Worm (Caenorhabditis elegans) whole organism, early embryonic: Measurements from ENCODE around the gene str-240.

ENCODE experiments used
- B0310.2 ChIP-seq: sonication (generic microtip); optimal IDR thresholded peaks from 2 replicates; lab custom pipeline; 2016; ENCODE audit warnings: mild to moderate bottlenecking, missing genetic modification characterization, missing compliant biosample characterization
- F13C5.2 ChIP-seq: sonication (generic microtip); optimal IDR thresholded peaks from 2 replicates; lab custom pipeline; 2017; ENCODE audit warnings: mild to moderate bottlenecking, missing genetic modification characterization, inconsistent platforms, missing compliant biosample characterization
- aly-1 ChIP-seq: sonication (generic microtip); optimal IDR thresholded peaks from 2 replicates; lab custom pipeline; 2016; ENCODE audit warnings: missing genetic modification characterization, missing compliant biosample characterization
- ama-1 ChIP-seq: fragments of 150-350 bp; optimal IDR thresholded peaks from 2 replicates; lab custom pipeline; 2014
- ceh-13 ChIP-seq: fragments of 200-800 bp; sonication (Bioruptor generic); optimal IDR thresholded peaks from 2 replicates; lab custom pipeline; 2018; ENCODE audit warnings: mild to moderate bottlenecking, missing genetic modification characterization, missing compliant biosample characterization
- ceh-36 ChIP-seq: sonication (generic microtip); optimal IDR thresholded peaks from 2 replicates; lab custom pipeline; 2016; ENCODE audit warnings: missing genetic modification characterization, inconsistent platforms, missing compliant biosample characterization
- ets-7 ChIP-seq: sonication (generic microtip); optimal IDR thresholded peaks from 2 replicates; lab custom pipeline; 2016; ENCODE audit warnings: missing genotype, missing genetic modification characterization, missing compliant biosample characterization
- flt-1 ChIP-seq: fragments of 200-800 bp; sonication (Bioruptor generic); IDR thresholded peaks from 2 replicates; pipeline ENCODE4 v1.3.6; 2022; ENCODE audit warnings: missing genetic modification characterization, missing compliant biosample characterization
- hmbx-1 ChIP-seq: sonication (generic microtip); optimal IDR thresholded peaks from 2 replicates; lab custom pipeline; 2016; ENCODE audit warnings: mild to moderate bottlenecking, missing genetic modification characterization, missing compliant biosample characterization
- hmg-4 ChIP-seq: fragments of 200-800 bp; sonication (Bioruptor generic); optimal IDR thresholded peaks from 2 replicates; lab custom pipeline; 2018; ENCODE audit warnings: mild to moderate bottlenecking, missing genetic modification characterization, missing compliant biosample characterization
- hnd-1 ChIP-seq: sonication (generic microtip); optimal IDR thresholded peaks from 2 replicates; lab custom pipeline; 2016; ENCODE audit warnings: missing genetic modification characterization, missing compliant biosample characterization
- pes-1 ChIP-seq: fragments of 200-800 bp; sonication (Bioruptor generic); IDR thresholded peaks from 2 replicates; pipeline ENCODE4 v1.3.6; 2022; ENCODE audit warnings: missing genetic modification reagents, missing genetic modification characterization, missing compliant biosample characterization
- scrt-1 ChIP-seq: fragments of 200-800 bp; sonication (Bioruptor generic); IDR thresholded peaks from 2 replicates; pipeline ENCODE4 v1.3.6; 2022; ENCODE audit warnings: missing genetic modification characterization, missing compliant biosample characterization
- sea-1 ChIP-seq: fragments of 200-800 bp; sonication (Bioruptor generic); conservative IDR thresholded peaks from 2 replicates; pipeline ENCODE4 v1.3.6; 2022; ENCODE audit warnings: missing genetic modification characterization, missing compliant biosample characterization
- tbx-11 ChIP-seq: fragments of 200-800 bp; sonication (Bioruptor generic); IDR thresholded peaks from 2 replicates; pipeline ENCODE4 v1.3.6; 2022; ENCODE audit warnings: missing genetic modification characterization, missing compliant biosample characterization
- tbx-37 ChIP-seq: fragments of 200-800 bp; sonication (Bioruptor generic); conservative IDR thresholded peaks from 2 replicates; pipeline ENCODE4 v1.3.6; 2022; ENCODE audit warnings: missing genetic modification reagents, missing genetic modification characterization, missing compliant biosample characterization
- tra-4 ChIP-seq: sonication (generic microtip); optimal IDR thresholded peaks from 2 replicates; lab custom pipeline; 2017; ENCODE audit warnings: missing genetic modification characterization, missing compliant biosample characterization

Gene str-240

DNA sequence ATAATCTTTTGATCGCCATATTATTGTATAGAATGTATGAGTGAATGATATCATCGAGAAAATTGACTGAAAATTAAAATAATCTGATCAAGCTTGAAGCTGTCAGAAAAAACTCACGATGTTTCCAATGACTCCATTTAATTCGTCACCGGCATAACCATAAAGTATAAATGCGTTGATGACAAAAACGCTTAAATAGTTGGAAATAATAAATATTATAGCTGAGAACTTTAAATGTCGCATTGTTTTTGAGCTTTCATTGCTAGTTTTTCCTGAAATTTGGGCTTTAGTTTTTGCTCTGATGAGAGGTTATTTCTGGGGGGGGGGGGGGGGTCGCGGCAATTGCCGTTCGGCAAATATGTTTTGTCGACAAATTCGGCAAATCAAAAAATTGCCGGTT, 29.4 kb upstream of the str-240 start:
- TF ChIP-seq B0310.2 (tag; lab: Kevin White, UChicago) (no peak), tra-4 (tag; lab: Kevin White, UChicago) (no peak), hnd-1 (tag; lab: Kevin White, UChicago) (no peak), sea-1 (no peak), flt-1 (GFP tag; lab: Robert Waterston, UW) (no peak), hmbx-1 (no peak), tbx-11 (GFP tag; lab: Robert Waterston, UW) (no peak), ceh-36 (tag; lab: Kevin White, UChicago) (no peak), F13C5.2 (tag; lab: Kevin White, UChicago) (no peak), tbx-37 (GFP tag; lab: Robert Waterston, UW) (no peak), aly-1 (tag; lab: Kevin White, UChicago) (no peak), scrt-1 (GFP tag; lab: Robert Waterston, UW) (no peak), ama-1 (lab: Kevin White, UChicago) (no peak), ceh-13 (GFP tag; lab: Kevin White, UChicago) (no peak), pes-1 (GFP tag; lab: Robert Waterston, UW) (no peak)

- TF ChIP-seq tbx-11 (GFP tag; lab: Robert Waterston, UW), result no peak
- no peak for TF ChIP-seq ceh-36 (tag; lab: Kevin White, UChicago)
- no peak for TF ChIP-seq aly-1 (tag; lab: Kevin White, UChicago)
- TF ChIP-seq F13C5.2 (tag; lab: Kevin White, UChicago), result no peak
- TF ChIP-seq scrt-1 (GFP tag; lab: Robert Waterston, UW), result no peak
- no peak for TF ChIP-seq tra-4 (tag; lab: Kevin White, UChicago)
- TF ChIP-seq ama-1 (lab: Kevin White, UChicago), result no peak
Measured at ce11 chrV:1550697-1551096, 29.0 kb upstream of the str-240 start.

ce11 chrV:1547843-1548242, 26.1 kb upstream of the str-240 start, which contains the start of gene F52F10.2:
TSS of gene F52F10.2 (plus strand) at chrV:1548143.
- TF ChIP-seq scrt-1 (GFP tag; lab: Robert Waterston, UW), result no peak

DNA sequence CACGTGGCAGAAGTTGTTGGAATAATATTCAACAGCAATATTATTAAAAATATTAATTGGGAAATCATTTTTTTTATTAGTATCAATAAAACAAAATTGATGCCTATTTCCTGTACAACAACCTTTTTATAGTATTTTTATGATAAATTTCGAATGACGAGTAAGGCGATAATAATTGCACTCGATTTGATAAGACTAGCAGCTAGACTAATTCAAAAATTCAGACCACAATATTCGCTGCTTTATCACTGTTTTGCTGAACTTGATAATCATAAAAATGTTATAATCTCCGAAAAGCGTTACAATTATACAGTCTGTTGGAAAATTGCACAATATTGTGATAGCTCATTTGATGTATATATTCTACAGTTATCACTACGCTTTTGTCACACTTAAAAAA, 23.9 kb upstream of the str-240 start, which contains the start of gene oac-32:
TSS of gene oac-32 (minus strand) at position 90 of the 400 bp plus-strand sequence.
- TF ChIP-seq ama-1 (lab: Kevin White, UChicago) (no peak), ceh-36 (tag; lab: Kevin White, UChicago) (no peak), F13C5.2 (tag; lab: Kevin White, UChicago) (no peak), tra-4 (tag; lab: Kevin White, UChicago) (no peak), hmg-4 (GFP tag; lab: Kevin White, UChicago) (no peak), hmbx-1 (no peak), ceh-13 (GFP tag; lab: Kevin White, UChicago) (no peak), flt-1 (GFP tag; lab: Robert Waterston, UW) (no peak), B0310.2 (tag; lab: Kevin White, UChicago) (no peak), tbx-11 (GFP tag; lab: Robert Waterston, UW) (no peak), ets-7 (tag; lab: Kevin White, UChicago) (no peak), tbx-37 (GFP tag; lab: Robert Waterston, UW) (no peak), hnd-1 (tag; lab: Kevin White, UChicago) (no peak), sea-1 (no peak), scrt-1 (GFP tag; lab: Robert Waterston, UW) (no peak), aly-1 (tag; lab: Kevin White, UChicago) (no peak), pes-1 (GFP tag; lab: Robert Waterston, UW) (no peak)

ce11 chrV:1541786-1542185, 20.0 kb upstream of the str-240 start, which contains the start of gene oac-31:
TSS of gene oac-31 (minus strand) at chrV:1541886.
- no peak for TF ChIP-seq tbx-11 (GFP tag; lab: Robert Waterston, UW)
- no peak for TF ChIP-seq tbx-37 (GFP tag; lab: Robert Waterston, UW)
- no peak for TF ChIP-seq hmg-4 (GFP tag; lab: Kevin White, UChicago)

- no peak for TF ChIP-seq tbx-37 (GFP tag; lab: Robert Waterston, UW)
- TF ChIP-seq F13C5.2 (tag; lab: Kevin White, UChicago), result no peak
- no peak for TF ChIP-seq hmbx-1
- no peak for TF ChIP-seq ceh-13 (GFP tag; lab: Kevin White, UChicago)
- no peak for TF ChIP-seq tra-4 (tag; lab: Kevin White, UChicago)
- no peak for TF ChIP-seq pes-1 (GFP tag; lab: Robert Waterston, UW)
- TF ChIP-seq aly-1 (tag; lab: Kevin White, UChicago), result no peak
- no peak for TF ChIP-seq hnd-1 (tag; lab: Kevin White, UChicago)
- no peak for TF ChIP-seq ceh-36 (tag; lab: Kevin White, UChicago)
- TF ChIP-seq scrt-1 (GFP tag; lab: Robert Waterston, UW), result no peak
Measured at ce11 chrV:1540249-1540648, 18.5 kb upstream of the str-240 start.

DNA sequence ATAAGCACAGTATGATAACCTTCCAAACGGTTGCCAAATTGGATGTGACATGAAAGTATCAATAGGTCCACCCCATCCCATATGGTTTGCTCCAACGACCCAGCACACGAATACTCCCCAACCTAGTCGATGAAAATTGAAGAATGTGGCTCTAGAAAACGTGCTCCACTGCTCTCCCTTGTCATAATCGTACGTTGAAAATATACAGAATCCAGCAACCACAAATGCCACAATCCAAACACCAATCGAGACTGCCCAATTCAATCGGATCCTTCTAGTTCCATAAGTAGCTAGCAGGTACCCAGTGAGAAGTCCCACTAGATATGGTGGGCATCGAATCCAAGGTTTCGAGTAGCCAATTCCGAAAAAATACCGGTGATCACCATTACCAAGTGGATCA, 17.1 kb upstream of the str-240 start:
- TF ChIP-seq tra-4 (tag; lab: Kevin White, UChicago) (no peak), scrt-1 (GFP tag; lab: Robert Waterston, UW) (no peak), tbx-11 (GFP tag; lab: Robert Waterston, UW) (no peak), pes-1 (GFP tag; lab: Robert Waterston, UW) (no peak), hnd-1 (tag; lab: Kevin White, UChicago) (no peak), aly-1 (tag; lab: Kevin White, UChicago) (no peak)

ce11 chrV:1536979-1537378, 15.2 kb upstream of the str-240 start, which contains the start of gene K02H11.9:
TSS of gene K02H11.9 (minus strand) at chrV:1537079.
- TF ChIP-seq tbx-37 (GFP tag; lab: Robert Waterston, UW) (no peak), sea-1 (no peak), tra-4 (tag; lab: Kevin White, UChicago) (no peak), ceh-36 (tag; lab: Kevin White, UChicago) (no peak)
